Worm (Caenorhabditis elegans) whole organism, early embryonic: ENCODE measurements around the gene F32H5.1.

Experiments used
- ama-1 ChIP-seq: fragments of 150-350 bp; optimal IDR thresholded peaks from 2 replicates; lab custom pipeline; 2014
- ceh-13 ChIP-seq: fragments of 200-800 bp; sonication (Bioruptor generic); optimal IDR thresholded peaks from 2 replicates; lab custom pipeline; 2018; ENCODE audit warnings: mild to moderate bottlenecking, missing genetic modification characterization, missing compliant biosample characterization
- ceh-36 ChIP-seq: sonication (generic microtip); optimal IDR thresholded peaks from 2 replicates; lab custom pipeline; 2016; ENCODE audit warnings: missing genetic modification characterization, inconsistent platforms, missing compliant biosample characterization
- hnd-1 ChIP-seq: sonication (generic microtip); optimal IDR thresholded peaks from 2 replicates; lab custom pipeline; 2016; ENCODE audit warnings: missing genetic modification characterization, missing compliant biosample characterization
- pes-1 ChIP-seq: fragments of 200-800 bp; sonication (Bioruptor generic); IDR thresholded peaks from 2 replicates; pipeline ENCODE4 v1.3.6; 2022; ENCODE audit warnings: missing genetic modification reagents, missing genetic modification characterization, missing compliant biosample characterization
- sea-1 ChIP-seq: fragments of 200-800 bp; sonication (Bioruptor generic); conservative IDR thresholded peaks from 2 replicates; pipeline ENCODE4 v1.3.6; 2022; ENCODE audit warnings: missing genetic modification characterization, missing compliant biosample characterization
- tbx-11 ChIP-seq: fragments of 200-800 bp; sonication (Bioruptor generic); IDR thresholded peaks from 2 replicates; pipeline ENCODE4 v1.3.6; 2022; ENCODE audit warnings: missing genetic modification characterization, missing compliant biosample characterization
- tbx-37 ChIP-seq: fragments of 200-800 bp; sonication (Bioruptor generic); conservative IDR thresholded peaks from 2 replicates; pipeline ENCODE4 v1.3.6; 2022; ENCODE audit warnings: missing genetic modification reagents, missing genetic modification characterization, missing compliant biosample characterization
- tra-4 ChIP-seq: sonication (generic microtip); optimal IDR thresholded peaks from 2 replicates; lab custom pipeline; 2017; ENCODE audit warnings: missing genetic modification characterization, missing compliant biosample characterization

- TF ChIP-seq pes-1 (no peak), tbx-11 (GFP tag; lab: Robert Waterston, UW) (no peak), sea-1 (GFP tag; lab: Robert Waterston, UW) (no peak), ama-1 (lab: Kevin White, UChicago) (no peak), hnd-1 (tag; lab: Kevin White, UChicago) (no peak), ceh-13 (GFP tag; lab: Kevin White, UChicago) (no peak), tra-4 (no peak), ceh-36 (tag; lab: Kevin White, UChicago) (no peak), tbx-37 (GFP tag; lab: Robert Waterston, UW) (no peak)
These were observed 13.5 kb upstream of the F32H5.1 start for ce11 chrV:13371336-13371735.
